Fruit fly (Drosophila melanogaster): ENCODE measurements around the gene Syp.

DNA sequence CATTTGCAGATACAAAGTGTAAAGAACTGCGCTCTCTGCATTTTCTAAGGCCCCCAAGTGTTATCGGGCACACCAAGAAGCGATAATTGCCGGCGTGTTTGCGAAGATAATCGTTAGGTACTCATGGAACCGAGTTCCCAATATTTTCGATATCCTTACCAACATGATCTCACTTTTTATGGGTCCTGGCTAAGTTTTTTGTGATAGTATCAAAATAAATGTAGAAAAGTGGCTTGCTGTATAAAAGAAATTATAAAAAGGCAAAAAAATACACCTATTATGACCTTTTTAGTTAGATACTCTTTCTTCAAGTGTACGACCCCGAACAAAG is 9.6 kb downstream of the Syp start:
- TF ChIP-seq D1 (tag; optimal IDR thresholded peaks at IDR 0.05) (no peak), CG14655 (GFP tag; optimal IDR thresholded peaks at IDR 0.05) (no peak), fd96Ca (GFP tag; IDR thresholded peaks at IDR 0.05) (no peak), Ets98B (GFP tag; IDR thresholded peaks at IDR 0.05) (no peak), CG8301 (tag; optimal IDR thresholded peaks at IDR 0.05) (no peak), CG32121 (GFP tag; IDR thresholded peaks at IDR 0.05) (no peak), CG15710 (tag; optimal IDR thresholded peaks at IDR 0.05) (no peak), CG13204 (GFP tag; optimal IDR thresholded peaks at IDR 0.05) (no peak)
